Worm (Caenorhabditis elegans) whole organism, late embryonic: ENCODE data around the gene mpc-1.

ENCODE experiments used
- C08G9.2 ChIP-seq: sonication (generic microtip); optimal IDR thresholded peaks from 2 replicates; lab custom pipeline; 2016; ENCODE audit warnings: mild to moderate bottlenecking, missing genetic modification characterization, moderate library complexity, missing compliant biosample characterization
- dve-1 ChIP-seq: sonication (generic microtip); optimal IDR thresholded peaks from 2 replicates; lab custom pipeline; 2017; ENCODE audit warnings: antibody characterized with exemption, mild to moderate bottlenecking, missing genetic modification characterization, missing compliant biosample characterization
- elt-2 ChIP-seq: sonication (generic microtip); optimal IDR thresholded peaks from 2 replicates; lab custom pipeline; 2016; ENCODE audit warnings: missing genetic modification reagents, missing genetic modification characterization, missing compliant biosample characterization
- hlh-15 ChIP-seq: sonication (generic microtip); optimal IDR thresholded peaks from 2 replicates; lab custom pipeline; 2016; ENCODE audit warnings: missing genetic modification characterization, missing compliant biosample characterization
- nfya-1 ChIP-seq: sonication (generic microtip); optimal IDR thresholded peaks from 2 replicates; lab custom pipeline; 2017; ENCODE audit warnings: missing genetic modification characterization, mild to moderate bottlenecking, missing compliant biosample characterization, antibody characterized with exemption, moderate library complexity
- pha-4 ChIP-seq: fragments of 150-350 bp; optimal IDR thresholded peaks from 2 replicates; lab custom pipeline; 2018; ENCODE audit warnings: missing biosample characterization, missing genetic modification reagents, missing genetic modification characterization
- pros-1 ChIP-seq: fragments of 150-350 bp; optimal IDR thresholded peaks from 2 replicates; lab custom pipeline; 2014; ENCODE audit warnings: missing biosample characterization, missing genetic modification reagents, missing genetic modification characterization
- sox-4 ChIP-seq: sonication (generic microtip); optimal IDR thresholded peaks from 2 replicates; lab custom pipeline; 2017; ENCODE audit warnings: mild to moderate bottlenecking, missing genetic modification characterization, inconsistent platforms, missing compliant biosample characterization
- tbx-2 ChIP-seq: sonication (generic microtip); optimal IDR thresholded peaks from 2 replicates; lab custom pipeline; 2016; ENCODE audit warnings: missing genetic modification characterization, missing compliant biosample characterization
- unc-86 ChIP-seq: sonication (generic microtip); optimal IDR thresholded peaks from 2 replicates; lab custom pipeline; 2016; ENCODE audit warnings: missing genetic modification characterization, missing compliant biosample characterization
- zip-5 ChIP-seq: sonication (generic microtip); optimal IDR thresholded peaks from 2 replicates; lab custom pipeline; 2016; ENCODE audit warnings: missing genetic modification characterization, missing compliant biosample characterization
- ztf-16 ChIP-seq: sonication (generic microtip); optimal IDR thresholded peaks from 2 replicates; lab custom pipeline; 2017; ENCODE audit warnings: missing genetic modification characterization, missing compliant biosample characterization

ce11 chrIII:4395857-4396256, 17.4 kb upstream of the mpc-1 start:
- TF ChIP-seq ztf-16 (no peak), zip-5 (no peak), hlh-15 (tag; lab: Kevin White, UChicago) (no peak), sox-4 (tag; lab: Kevin White, UChicago) (no peak), C08G9.2 (tag; lab: Kevin White, UChicago) (no peak), dve-1 (tag; lab: Kevin White, UChicago) (no peak), pha-4 (tag; lab: Kevin White, UChicago) (no peak), pros-1 (tag; lab: Kevin White, UChicago) (no peak), unc-86 (tag; lab: Kevin White, UChicago) (no peak), tbx-2 (tag; lab: Kevin White, UChicago) (no peak), nfya-1 (tag; lab: Kevin White, UChicago) (peak; percentile 72), elt-2 (tag; lab: Kevin White, UChicago) (no peak)
